Worm (Caenorhabditis elegans) whole organism, L4 larva: ENCODE data around the gene rga-5.
"Not testable (repeated sequence)": the region's sequence is repeated elsewhere in the genome, so short reads cannot be mapped to it uniquely, and the experiment has no call there.

ENCODE experiments used
- Y48G9A.11 ChIP-seq: fragments of 200-800 bp; sonication (Bioruptor generic); IDR thresholded peaks from 2 replicates; pipeline ENCODE4 v1.3.6; 2022; ENCODE audit warnings: missing genetic modification reagents, missing genetic modification characterization, missing compliant biosample characterization
- Y75B8A.6 ChIP-seq: fragments of 200-800 bp; sonication (Bioruptor generic); IDR thresholded peaks from 2 replicates; pipeline ENCODE4 v1.3.6; 2022; ENCODE audit warnings: missing genetic modification reagents, missing genetic modification characterization, missing compliant biosample characterization
- aha-1 ChIP-seq: fragments of 150-350 bp; peaks from one replicate; lab custom pipeline; 2014; ENCODE audit warnings: missing biosample characterization, missing genetic modification characterization
- aly-2 ChIP-seq: sonication (generic microtip); optimal IDR thresholded peaks from 2 replicates; lab custom pipeline; 2018; ENCODE audit warnings: missing biosample characterization, missing genetic modification characterization
- ama-1 ChIP-seq: fragments of 150-350 bp; optimal IDR thresholded peaks from 2 replicates; lab custom pipeline; 2014; ENCODE audit warnings: inconsistent platforms, mixed read lengths
- arid-1 ChIP-seq: fragments of 200-800 bp; sonication (Bioruptor generic); conservative IDR thresholded peaks from 2 replicates; pipeline ENCODE4 v1.3.6; 2022; ENCODE audit warnings: missing genetic modification reagents, missing genetic modification characterization, missing compliant biosample characterization
- attf-4 ChIP-seq: sonication (generic microtip); optimal IDR thresholded peaks from 3 replicates; lab custom pipeline; 2017; ENCODE audit warnings: missing biosample characterization, missing genetic modification characterization
- ceh-32 ChIP-seq: sonication (generic microtip); optimal IDR thresholded peaks from 2 replicates; lab custom pipeline; 2016; ENCODE audit warnings: mild to moderate bottlenecking, missing genetic modification characterization, missing compliant biosample characterization; ENCODE audit not compliant: poor library complexity
- ceh-62 ChIP-seq: sonication (generic microtip); optimal IDR thresholded peaks from 2 replicates; lab custom pipeline; 2017; ENCODE audit warnings: missing biosample characterization, missing genetic modification characterization
- ceh-82 ChIP-seq: sonication (generic microtip); optimal IDR thresholded peaks from 2 replicates; lab custom pipeline; 2017; ENCODE audit warnings: missing biosample characterization, missing genetic modification characterization
- ces-1 ChIP-seq: fragments of 150-350 bp; sonication (generic microtip); optimal IDR thresholded peaks from 4 replicates; lab custom pipeline; 2014; ENCODE audit warnings: missing biosample characterization, missing genetic modification reagents, missing genetic modification characterization
- daf-19 ChIP-seq: fragments of 200-800 bp; sonication (Bioruptor generic); conservative IDR thresholded peaks from 2 replicates; pipeline ENCODE4 v1.3.6; 2022; ENCODE audit warnings: missing genetic modification characterization, missing compliant biosample characterization
- dmd-6 ChIP-seq: fragments of 200-800 bp; sonication (Bioruptor generic); IDR thresholded peaks from 2 replicates; pipeline ENCODE4 v1.3.6; 2022; ENCODE audit warnings: missing genetic modification reagents, missing genetic modification characterization, missing compliant biosample characterization
- dmd-9 ChIP-seq: fragments of 200-800 bp; sonication (Bioruptor generic); IDR thresholded peaks from 2 replicates; pipeline ENCODE4 v1.3.6; 2022; ENCODE audit warnings: missing genetic modification reagents, missing genetic modification characterization, missing compliant biosample characterization
- fkh-10 ChIP-seq: fragments of 150-350 bp; optimal IDR thresholded peaks from 2 replicates; lab custom pipeline; 2014; ENCODE audit warnings: missing biosample characterization, missing genetic modification reagents, missing genetic modification characterization
- fos-1 ChIP-seq: fragments of 150-350 bp; optimal IDR thresholded peaks from 2 replicates; lab custom pipeline; 2014; ENCODE audit warnings: missing biosample characterization, missing genetic modification characterization
- gei-8 ChIP-seq: fragments of 200-800 bp; sonication (Bioruptor generic); optimal IDR thresholded peaks from 2 replicates; lab custom pipeline; 2018; ENCODE audit warnings: mild to moderate bottlenecking, missing genetic modification characterization, missing compliant biosample characterization
- hlh-11 ChIP-seq: fragments of 200-800 bp; sonication (Bioruptor generic); optimal IDR thresholded peaks from 2 replicates; lab custom pipeline; 2018; ENCODE audit warnings: mild to moderate bottlenecking, missing genetic modification characterization, missing compliant biosample characterization
- jun-1 ChIP-seq: fragments of 150-350 bp; optimal IDR thresholded peaks from 2 replicates; lab custom pipeline; 2014; ENCODE audit warnings: missing biosample characterization, missing genetic modification reagents, missing genetic modification characterization
- lim-7 ChIP-seq: fragments of 200-800 bp; sonication (Bioruptor generic); IDR thresholded peaks from 2 replicates; pipeline ENCODE4 v1.3.6; 2022; ENCODE audit warnings: missing genetic modification characterization, missing compliant biosample characterization
- lin-13 ChIP-seq: fragments of 150-350 bp; optimal IDR thresholded peaks from 2 replicates; lab custom pipeline; 2014; ENCODE audit warnings: missing biosample characterization, missing genetic modification reagents, missing genetic modification characterization
- lin-15B ChIP-seq: fragments of 150-350 bp; sonication (generic microtip); optimal IDR thresholded peaks from 3 replicates; lab custom pipeline; 2014; ENCODE audit warnings: missing biosample characterization, missing genetic modification characterization
- lin-29 ChIP-seq: fragments of 200-800 bp; sonication (Bioruptor generic); IDR thresholded peaks from 2 replicates; pipeline ENCODE4 v1.3.6; 2022; ENCODE audit warnings: missing genetic modification reagents, missing genetic modification characterization, missing compliant biosample characterization
- lir-3 ChIP-seq: sonication (generic microtip); optimal IDR thresholded peaks from 2 replicates; lab custom pipeline; 2016; ENCODE audit warnings: mild to moderate bottlenecking, missing genetic modification characterization, missing compliant biosample characterization
- lsy-2 ChIP-seq, 2 experiments: fragments of 150-350 bp in 1 of 2; sonication (generic microtip) in 1 of 2; optimal IDR thresholded peaks; 2 replicates each; lab custom pipeline; 2014 to 2017; ENCODE audit warnings: missing biosample characterization in 2 of 2, missing genetic modification characterization in 2 of 2
- mdl-1 ChIP-seq, 2 experiments: fragments of 150-350 bp in 1 of 2; sonication (generic microtip) in 1 of 2; optimal IDR thresholded peaks; 2 replicates each; lab custom pipeline; 2014 to 2017; ENCODE audit warnings: missing biosample characterization in 2 of 2, missing genetic modification characterization in 2 of 2
- mdt-29 ChIP-seq: fragments of 200-800 bp; sonication (Bioruptor generic); IDR thresholded peaks from 2 replicates; pipeline ENCODE4 v1.3.6; 2022; ENCODE audit warnings: missing genetic modification reagents, missing genetic modification characterization, missing compliant biosample characterization
- mxl-2 ChIP-seq: fragments of 200-800 bp; sonication (Bioruptor generic); conservative IDR thresholded peaks from 2 replicates; pipeline ENCODE4 v1.3.6; 2022; ENCODE audit warnings: missing genetic modification reagents, missing genetic modification characterization, missing compliant biosample characterization
- nhr-111 ChIP-seq: fragments of 200-800 bp; sonication (Bioruptor generic); optimal IDR thresholded peaks from 2 replicates; lab custom pipeline; 2018; ENCODE audit warnings: mild to moderate bottlenecking, missing genetic modification characterization, missing compliant biosample characterization
- nhr-6 ChIP-seq: fragments of 150-350 bp; optimal IDR thresholded peaks from 2 replicates; lab custom pipeline; 2014; ENCODE audit warnings: missing biosample characterization, missing genetic modification characterization
- nhr-76 ChIP-seq: fragments of 150-350 bp; optimal IDR thresholded peaks from 2 replicates; lab custom pipeline; 2014; ENCODE audit warnings: missing biosample characterization, missing genetic modification characterization
- pha-4 ChIP-seq, 2 experiments: fragments of 150-350 bp in 1 of 2; fragments of 200-800 bp in 1 of 2; sonication (Bioruptor generic) in 1 of 2; IDR thresholded peaks in 1 of 2; optimal IDR thresholded peaks in 1 of 2; 2 replicates each; pipeline versions ENCODE4 v1.3.6 to Lab custom; 2014 to 2022; ENCODE audit warnings: missing genetic modification characterization in 2 of 2, missing genetic modification reagents in 2 of 2, missing biosample characterization in 1 of 2, missing compliant biosample characterization in 1 of 2
- php-3 ChIP-seq: fragments of 200-800 bp; sonication (Bioruptor generic); IDR thresholded peaks from 2 replicates; pipeline ENCODE4 v1.3.6; 2022; ENCODE audit warnings: missing genetic modification reagents, missing genetic modification characterization, missing compliant biosample characterization
- rbr-2 ChIP-seq: sonication (generic microtip); optimal IDR thresholded peaks from 2 replicates; lab custom pipeline; 2016; ENCODE audit warnings: missing genotype, missing genetic modification characterization, missing compliant biosample characterization
- sdz-12 ChIP-seq: fragments of 200-800 bp; sonication (Bioruptor generic); optimal IDR thresholded peaks from 2 replicates; lab custom pipeline; 2018; ENCODE audit warnings: mild to moderate bottlenecking, missing genetic modification characterization, missing compliant biosample characterization
- set-16 ChIP-seq: fragments of 200-800 bp; sonication (Bioruptor generic); IDR thresholded peaks from 2 replicates; pipeline ENCODE4 v1.3.6; 2022; ENCODE audit warnings: missing genetic modification reagents, missing genetic modification characterization, missing compliant biosample characterization
- skn-1 ChIP-seq: fragments of 150-350 bp; optimal IDR thresholded peaks from 2 replicates; lab custom pipeline; 2014; ENCODE audit warnings: missing biosample characterization, missing genetic modification characterization
- snpc-1.2 ChIP-seq: fragments of 200-800 bp; sonication (Bioruptor generic); IDR thresholded peaks from 2 replicates; pipeline ENCODE4 v1.3.6; 2022; ENCODE audit warnings: missing genetic modification reagents, missing genetic modification characterization, missing compliant biosample characterization
- snpc-4 ChIP-seq: fragments of 150-350 bp; optimal IDR thresholded peaks from 2 replicates; lab custom pipeline; 2014; ENCODE audit warnings: missing biosample characterization, missing genetic modification characterization
- spr-1 ChIP-seq: sonication (generic microtip); optimal IDR thresholded peaks from 2 replicates; lab custom pipeline; 2016; ENCODE audit warnings: mild to moderate bottlenecking, missing genetic modification characterization, missing compliant biosample characterization
- spr-3 ChIP-seq: fragments of 200-800 bp; sonication (Bioruptor generic); optimal IDR thresholded peaks from 2 replicates; lab custom pipeline; 2018; ENCODE audit warnings: mild to moderate bottlenecking, missing genetic modification characterization, missing compliant biosample characterization
- zfp-3 ChIP-seq: fragments of 200-800 bp; sonication (Bioruptor generic); conservative IDR thresholded peaks from 2 replicates; pipeline ENCODE4 v1.3.6; 2022; ENCODE audit warnings: missing genetic modification reagents, missing genetic modification characterization, missing compliant biosample characterization
- zip-2 ChIP-seq: fragments of 150-350 bp; optimal IDR thresholded peaks from 2 replicates; lab custom pipeline; 2014; ENCODE audit warnings: missing biosample characterization, missing genetic modification characterization
- ztf-11 ChIP-seq: fragments of 150-350 bp; optimal IDR thresholded peaks from 2 replicates; lab custom pipeline; 2014; ENCODE audit warnings: missing biosample characterization, missing genetic modification characterization

rga-5 gene

DNA sequence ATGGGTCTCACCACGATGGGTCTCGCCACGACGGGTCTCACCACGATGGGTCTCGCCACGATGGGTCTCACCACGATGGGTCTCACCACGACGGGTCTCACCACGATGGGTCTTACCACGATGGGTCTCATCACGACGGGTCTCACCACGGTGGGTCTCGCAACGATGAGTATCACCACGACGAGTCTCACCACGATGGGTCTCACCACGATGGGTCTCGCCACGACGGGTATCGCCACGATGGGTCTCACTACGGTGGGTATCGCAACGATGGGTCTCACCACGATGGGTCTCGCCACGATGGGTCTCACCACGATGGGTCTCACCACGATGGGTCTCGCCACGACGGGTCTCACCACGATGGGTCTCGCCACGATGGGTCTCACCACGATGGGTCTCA lies 56.7 kb downstream of the rga-5 start:
- 0 out of 2 replicates have a peak, but pooled peaks have one; percentile 9 for TF ChIP-seq lim-7 (GFP tag; lab: Robert Waterston, UW)
- peak; percentile 10; the same call in 1 of the 2 replicates for TF ChIP-seq snpc-1.2
- peak; percentile 84 for TF ChIP-seq set-16
- peak; percentile 36; the same call in 1 of the 2 replicates for TF ChIP-seq php-3 (GFP tag; lab: Robert Waterston, UW)

DNA sequence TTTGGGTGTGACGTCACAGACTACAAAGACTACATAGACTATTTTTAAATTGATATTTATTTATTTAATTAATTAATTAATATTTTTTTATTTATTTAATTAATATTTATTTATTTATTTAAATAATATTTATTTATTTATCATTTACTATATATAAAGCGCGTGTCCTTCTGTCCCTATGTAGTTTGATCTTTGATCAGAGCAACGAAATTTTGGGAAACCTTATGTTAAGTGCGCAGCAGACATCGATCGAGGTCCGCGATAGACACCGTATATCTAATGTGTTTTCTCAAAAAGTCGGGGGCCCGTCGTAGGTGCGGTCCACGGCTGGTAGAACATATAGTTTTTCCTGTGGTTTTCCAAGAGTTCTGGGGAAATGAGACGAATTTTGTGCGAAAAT lies 57.2 kb downstream of the rga-5 start:
- peak; percentile 36; the same call in 1 of the 2 replicates for TF ChIP-seq snpc-1.2
- 0 out of 2 replicates have a peak, but pooled peaks have one; percentile 32 for TF ChIP-seq pha-4 (GFP tag; IDR thresholded peaks at IDR 0.05; lab: Robert Waterston, UW)
- TF ChIP-seq pha-4 (tag; optimal IDR thresholded peaks at IDR 0.05; lab: Kevin White, UChicago): not testable (repeated sequence)
- peak; percentile 61 for TF ChIP-seq aha-1 (tag; lab: Kevin White, UChicago)
- TF ChIP-seq, all 104 proteins: peak for 3; not testable (repeated sequence) for 101

DNA sequence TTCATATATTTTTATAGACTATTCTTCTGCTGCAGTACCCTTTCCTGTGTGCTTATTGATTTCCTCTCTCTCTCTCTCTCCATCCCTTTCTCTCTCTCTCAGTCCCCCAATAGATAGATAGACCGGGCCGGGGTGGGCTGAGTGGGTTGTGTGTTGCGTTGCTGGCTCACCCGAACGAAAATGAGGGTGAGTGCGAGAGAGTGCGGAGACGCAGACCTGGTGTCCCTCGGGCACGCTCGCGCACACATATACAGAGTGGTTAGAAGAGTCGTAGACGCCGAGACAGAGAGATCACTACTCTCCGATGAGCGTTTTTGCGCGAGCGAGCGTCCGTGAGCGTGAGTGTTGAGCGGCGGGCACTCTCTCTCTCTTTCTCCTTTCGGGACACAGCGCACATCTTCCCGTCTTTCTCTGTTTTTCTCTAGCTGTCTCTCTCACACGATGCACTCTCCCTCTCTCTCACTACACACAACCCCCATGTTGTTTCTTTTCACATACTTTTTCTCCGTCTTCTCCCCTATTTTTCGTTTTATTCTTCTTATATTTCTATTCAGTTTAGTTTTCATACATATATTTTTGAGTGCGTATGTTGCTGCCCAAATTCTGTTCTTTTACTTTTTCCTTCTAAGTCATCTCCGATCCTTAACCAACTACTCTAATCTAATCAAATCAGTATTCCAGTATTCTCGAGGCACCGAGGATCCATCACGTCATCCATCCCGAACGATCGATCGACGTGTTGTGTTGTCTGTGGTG lies 59.9 kb downstream of the rga-5 start, which contains the start of gene lin-66:
TSS of gene lin-66 (plus strand) at position 672 of the 756 bp plus-strand sequence.
- TF ChIP-seq arid-1 (GFP tag; lab: Robert Waterston, UW) (peak; percentile 60; the same call in 1 of the 2 replicates), lin-29 (GFP tag; lab: Robert Waterston, UW) (no peak), php-3 (GFP tag; lab: Robert Waterston, UW) (peak; percentile 61; the same call in 1 of the 2 replicates), attf-4 (tag; lab: Kevin White, UChicago) (no peak), nhr-111 (no peak), sdz-12 (GFP tag; lab: Kevin White, UChicago) (peak; percentile 81), lin-15B (tag; lab: Kevin White, UChicago) (no peak), ces-1 (GFP tag; lab: Kevin White, UChicago) (no peak), mdt-29 (GFP tag; lab: Robert Waterston, UW) (0 out of 2 replicates have a peak, but pooled peaks have one; percentile 38), Y48G9A.11 (no peak), ceh-82 (tag; lab: Kevin White, UChicago) (no peak), snpc-4 (no peak), spr-3 (GFP tag; lab: Kevin White, UChicago) (no peak), fos-1 (tag; lab: Kevin White, UChicago) (no peak), jun-1 (tag; lab: Kevin White, UChicago) (peak; percentile 63), hlh-11 (tag; lab: Kevin White, UChicago) (peak; percentile 95), zfp-3 (GFP tag; lab: Robert Waterston, UW) (no peak), aly-2 (tag; lab: Kevin White, UChicago) (no peak), mdl-1 (tag; optimal IDR thresholded peaks at IDR 0.05; lab: Kevin White, UChicago) (peak; percentile 87 to 92), pha-4 (GFP tag; IDR thresholded peaks at IDR 0.05; lab: Robert Waterston, UW) (peak; percentile 87), pha-4 (tag; optimal IDR thresholded peaks at IDR 0.05; lab: Kevin White, UChicago) (no peak), rbr-2 (tag; lab: Kevin White, UChicago) (peak; percentile 95), daf-19 (no peak), lir-3 (tag; lab: Kevin White, UChicago) (peak; percentile 25), zip-2 (tag; lab: Kevin White, UChicago) (no peak), lin-13 (GFP tag; lab: Kevin White, UChicago) (peak; percentile 80), snpc-1.2 (peak; percentile 54; the same call in 1 of the 2 replicates), skn-1 (tag; lab: Kevin White, UChicago) (no peak), nhr-6 (tag; lab: Kevin White, UChicago) (no peak), gei-8 (GFP tag; lab: Kevin White, UChicago) (peak; percentile 2), dmd-6 (peak; percentile 85), mxl-2 (no peak), ceh-32 (peak; percentile 78), Y75B8A.6 (GFP tag; lab: Robert Waterston, UW) (no peak), lim-7 (GFP tag; lab: Robert Waterston, UW) (peak; percentile 50; the same call in 1 of the 2 replicates), fkh-10 (GFP tag; lab: Kevin White, UChicago) (peak; percentile 70), ama-1 (no peak), nhr-76 (tag; lab: Kevin White, UChicago) (no peak), spr-1 (peak; percentile 72), lsy-2 (tag; optimal IDR thresholded peaks at IDR 0.05; lab: Kevin White, UChicago) (peak; percentile 74 to 80), ztf-11 (tag; lab: Kevin White, UChicago) (no peak), ceh-62 (tag; lab: Kevin White, UChicago) (no peak), dmd-9 (0 out of 2 replicates have a peak, but pooled peaks have one; percentile 30), set-16 (peak; percentile 98)
